Fruit fly (Drosophila melanogaster): ENCODE data around the gene CG6664.

DNA sequence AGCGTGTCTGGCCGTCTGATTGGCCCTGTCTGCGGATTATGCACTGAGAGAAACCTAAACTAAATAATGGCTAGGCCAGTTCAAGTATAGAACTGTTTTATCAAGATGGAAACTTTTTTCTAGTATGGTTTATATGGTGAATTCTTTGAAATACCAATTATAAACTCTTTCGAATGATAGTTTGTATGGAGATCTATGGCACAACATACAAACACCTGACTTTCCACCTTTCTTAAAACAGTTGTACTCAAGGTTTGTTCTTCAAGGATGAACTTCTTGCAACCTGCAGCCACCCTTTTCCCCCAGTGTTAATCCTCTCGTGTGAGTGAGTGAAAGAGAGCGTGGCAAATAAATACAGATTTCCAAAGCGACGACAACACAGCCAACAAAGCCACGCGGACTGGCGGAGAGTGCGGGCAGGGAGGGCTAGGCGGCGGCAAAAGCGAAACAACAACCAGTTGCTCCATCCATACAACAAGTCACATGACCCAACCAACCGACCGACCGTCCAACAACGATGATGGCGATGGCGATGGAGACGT lies 11.7 kb downstream of the CG6664 start:
- TF ChIP-seq CG15479 (GFP tag; optimal IDR thresholded peaks at IDR 0.05) (no peak), amos (GFP tag; IDR thresholded peaks at IDR 0.05; ENCODE audit: partially characterized antibody) (no peak), CG9932 (GFP tag; IDR thresholded peaks at IDR 0.05) (peak; percentile 79), dysf (GFP tag; IDR thresholded peaks at IDR 0.05) (peak; percentile 94), CG14667 (GFP tag; IDR thresholded peaks at IDR 0.05) (peak; percentile 76), CG14965 (GFP tag; optimal IDR thresholded peaks at IDR 0.05; ENCODE audit: borderline replicate concordance) (peak; percentile 56), B-H2 (GFP tag; optimal IDR thresholded peaks at IDR 0.05) (no peak), dan (GFP tag; IDR thresholded peaks at IDR 0.05) (no peak), sob (GFP tag; IDR thresholded peaks at IDR 0.05) (peak; percentile 70), Hr78 (GFP tag; optimal IDR thresholded peaks at IDR 0.05) (peak in 1 of 2 experiments; percentile 58), chinmo (GFP tag; IDR thresholded peaks at IDR 0.05; ENCODE audit: partially characterized antibody) (0 out of 4 replicates have a peak, but pooled peaks have one; percentile 28), Lim3 (GFP tag; IDR thresholded peaks at IDR 0.05) (peak; percentile 65; the same call in 1 of the 2 replicates), CG13775 (GFP tag; optimal IDR thresholded peaks at IDR 0.05) (peak; percentile 80), twi (tag; optimal IDR thresholded peaks at IDR 0.05) (peak; percentile 67)
